Fruit fly (Drosophila melanogaster): ENCODE data around the gene CG42747.

The CG42747 gene

DNA sequence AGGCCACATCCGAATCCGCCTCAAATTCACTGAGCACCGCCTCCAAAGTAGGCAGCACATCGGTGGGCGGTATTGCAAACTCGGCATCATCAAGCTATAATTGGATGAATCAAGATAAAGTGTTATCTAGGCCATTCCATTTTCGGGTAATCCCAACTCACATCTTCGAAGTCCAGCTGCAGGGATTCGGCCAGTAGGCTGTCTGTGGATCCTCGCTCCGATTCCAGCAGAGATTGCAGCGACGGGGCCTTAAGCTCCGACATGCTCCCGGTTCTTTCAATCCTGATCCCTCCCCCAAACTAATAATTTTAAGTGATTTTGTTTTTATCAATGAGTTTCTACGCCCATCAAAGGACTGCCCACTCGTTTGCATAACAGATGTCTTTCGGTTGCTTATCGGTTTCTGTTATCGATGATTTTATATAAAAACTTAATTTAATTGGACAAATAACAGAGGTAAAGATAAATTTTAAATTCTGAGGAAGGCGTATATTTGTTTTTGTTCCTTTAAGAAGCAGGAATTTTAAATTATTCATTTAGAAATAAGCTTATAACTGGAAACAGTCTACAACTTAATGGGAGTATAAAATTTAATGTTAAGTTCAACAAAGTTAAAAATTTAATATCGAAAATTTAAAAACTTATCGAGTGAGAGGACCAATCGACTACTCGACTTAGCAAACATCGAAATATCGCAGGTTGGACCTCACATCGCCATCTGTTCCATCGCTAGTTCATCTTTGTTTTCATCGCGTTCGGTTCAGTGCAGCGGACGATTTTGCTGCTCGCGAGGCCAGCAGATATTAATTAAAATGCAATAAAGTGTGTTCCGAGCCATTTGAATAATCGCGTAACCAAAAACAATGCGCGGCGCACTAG, 94.8 kb downstream of the CG42747 start, which contains the start of the genes Vps8 and sfl (continued):
- TF ChIP-seq CG16779 (GFP tag; IDR thresholded peaks at IDR 0.05), result no peak
- no peak for TF ChIP-seq Atf-2 (GFP tag; optimal IDR thresholded peaks at IDR 0.05)
- peak in 1 of 2 experiments; percentile 37 for TF ChIP-seq dpn (GFP tag; optimal IDR thresholded peaks at IDR 0.05)
- TF ChIP-seq vnd (GFP tag; IDR thresholded peaks at IDR 0.05; ENCODE audit: partially characterized antibody), result peak; percentile 87
- no peak for TF ChIP-seq Mrtf (GFP tag; IDR thresholded peaks at IDR 0.05)
- no peak for TF ChIP-seq crc (GFP tag; optimal IDR thresholded peaks at IDR 0.05)
- TF ChIP-seq CG43689 (GFP tag; IDR thresholded peaks at IDR 0.05), result no peak
- TF ChIP-seq lola (GFP tag; optimal IDR thresholded peaks at IDR 0.05), result peak in 1 of 3 experiments; percentile 22
- TF ChIP-seq exex (tag; optimal IDR thresholded peaks at IDR 0.05), result peak; percentile 5
- TF ChIP-seq ci (GFP tag; IDR thresholded peaks at IDR 0.05), result peak; percentile 25; the same call in 1 of the 3 replicates
- peak; percentile 29 for TF ChIP-seq shn (GFP tag; optimal IDR thresholded peaks at IDR 0.05)
- peak; percentile 69 for TF ChIP-seq CG12659 (GFP tag; optimal IDR thresholded peaks at IDR 0.05)
- peak; percentile 88 for TF ChIP-seq Bgb (GFP tag; IDR thresholded peaks at IDR 0.05; ENCODE audit: partially characterized antibody)
- peak; percentile 87 for TF ChIP-seq unc-4 (GFP tag; IDR thresholded peaks at IDR 0.05; ENCODE audit: partially characterized antibody)
- 0 out of 2 replicates have a peak, but pooled peaks have one; percentile 23 for TF ChIP-seq Rfx (GFP tag; IDR thresholded peaks at IDR 0.05)
- peak; percentile 15 for TF ChIP-seq Blimp-1 (GFP tag; optimal IDR thresholded peaks at IDR 0.05)
- TF ChIP-seq CG13424 (tag; optimal IDR thresholded peaks at IDR 0.05), result peak; percentile 12
- no peak for TF ChIP-seq hth (optimal IDR thresholded peaks at IDR 0.05)
- no peak for TF ChIP-seq NC2β (GFP tag; optimal IDR thresholded peaks at IDR 0.05)
- no peak for TF ChIP-seq fu2 (GFP tag; optimal IDR thresholded peaks at IDR 0.05)
- TF ChIP-seq CG9876 (GFP tag; optimal IDR thresholded peaks at IDR 0.05), result no peak
- peak; percentile 98 for TF ChIP-seq CG11560 (tag; IDR thresholded peaks at IDR 0.05)
- TF ChIP-seq bcd (GFP tag; optimal IDR thresholded peaks at IDR 0.05), result no peak
- peak; percentile 84 for TF ChIP-seq tna (GFP tag; IDR thresholded peaks at IDR 0.05; ENCODE audit: partially characterized antibody)
- TF ChIP-seq Meics (GFP tag; optimal IDR thresholded peaks at IDR 0.05), result no peak
- peak; percentile 89 for TF ChIP-seq BEAF-32 (GFP tag; optimal IDR thresholded peaks at IDR 0.05)
- TF ChIP-seq Mad (GFP tag; optimal IDR thresholded peaks at IDR 0.05), result no peak
- TF ChIP-seq CG17186 (GFP tag; optimal IDR thresholded peaks at IDR 0.05), result no peak
- no peak for TF ChIP-seq CG32772 (GFP tag; IDR thresholded peaks at IDR 0.05)
- peak; percentile 48 for TF ChIP-seq nmo (GFP tag; optimal IDR thresholded peaks at IDR 0.05)
- peak; percentile 32 for TF ChIP-seq CG8290 (GFP tag; optimal IDR thresholded peaks at IDR 0.05)
- TF ChIP-seq CG8290 (tag; optimal IDR thresholded peaks at IDR 0.05), result peak; percentile 0 to 47
- TF ChIP-seq HmgZ (tag; optimal IDR thresholded peaks at IDR 0.05), result no peak
- TF ChIP-seq CG17912 (GFP tag; optimal IDR thresholded peaks at IDR 0.05), result no peak
- TF ChIP-seq Nf-YA (GFP tag; IDR thresholded peaks at IDR 0.05), result no peak
- no peak for TF ChIP-seq stc (GFP tag; IDR thresholded peaks at IDR 0.05)
- peak; percentile 46; the same call in 1 of the 2 replicates for TF ChIP-seq NFAT (GFP tag; IDR thresholded peaks at IDR 0.05)
- no peak for TF ChIP-seq usp (GFP tag; optimal IDR thresholded peaks at IDR 0.05)
- TF ChIP-seq CG7786 (GFP tag; optimal IDR thresholded peaks at IDR 0.05), result no peak
- TF ChIP-seq tgo (GFP tag; IDR thresholded peaks at IDR 0.05), result no peak
- no peak for TF ChIP-seq CG4282 (GFP tag; optimal IDR thresholded peaks at IDR 0.05)
- TF ChIP-seq ab (GFP tag; optimal IDR thresholded peaks at IDR 0.05), result no peak
- peak; percentile 42 for TF ChIP-seq Nf-YC (tag; optimal IDR thresholded peaks at IDR 0.05)
- no peak for TF ChIP-seq Mes4 (GFP tag; optimal IDR thresholded peaks at IDR 0.05)
- no peak for TF ChIP-seq zfh2 (GFP tag; optimal IDR thresholded peaks at IDR 0.05)
- no peak for TF ChIP-seq gsb (GFP tag; IDR thresholded peaks at IDR 0.05)
- TF ChIP-seq Hr39 (optimal IDR thresholded peaks at IDR 0.05), result no peak
- TF ChIP-seq CG9727 (GFP tag; optimal IDR thresholded peaks at IDR 0.05), result peak; percentile 35
- peak; percentile 6 for TF ChIP-seq D19A (tag; optimal IDR thresholded peaks at IDR 0.05)
- no peak for TF ChIP-seq CG32767 (GFP tag; IDR thresholded peaks at IDR 0.05)
